Fruit fly (Drosophila melanogaster) whole organism, embryonic: Measurements from ENCODE around the gene CG43354.

Experiments
- CG10543 ChIP-seq: fragments of 200-800 bp; sonication (Bioruptor generic); optimal IDR thresholded peaks from 3 replicates; lab custom pipeline; 2017; ENCODE audit warnings: missing biosample characterization, mild to moderate bottlenecking, missing genetic modification characterization, moderate library complexity
- CG12391 ChIP-seq: fragments of 200-800 bp; sonication (Bioruptor generic); optimal IDR thresholded peaks from 3 replicates; lab custom pipeline; 2018; ENCODE audit warnings: missing biosample characterization, mild to moderate bottlenecking, missing genetic modification characterization, moderate library complexity
- CG2889 ChIP-seq: fragments of 200-800 bp; sonication (Bioruptor generic); IDR thresholded peaks from 3 replicates; pipeline ENCODE4 v1.3.6; 2022; ENCODE audit warnings: missing biosample characterization, missing genetic modification characterization
- CG31388 ChIP-seq: fragments of 200-800 bp; sonication (Bioruptor generic); optimal IDR thresholded peaks from 2 replicates; lab custom pipeline; 2016; ENCODE audit warnings: missing biosample characterization, missing genetic modification characterization
- CG3281 ChIP-seq: fragments of 200-800 bp; sonication (Bioruptor generic); optimal IDR thresholded peaks from 3 replicates; lab custom pipeline; 2017; ENCODE audit warnings: missing biosample characterization, mild to moderate bottlenecking, missing genetic modification characterization
- CG34224 ChIP-seq: fragments of 200-800 bp; sonication (Bioruptor generic); IDR thresholded peaks from 3 replicates; pipeline ENCODE4 v1.3.6; 2022; ENCODE audit warnings: missing biosample characterization, missing genetic modification characterization; ENCODE audit not compliant: partially characterized antibody
- CG43689 ChIP-seq: fragments of 200-800 bp; sonication (Bioruptor generic); IDR thresholded peaks from 2 replicates; pipeline ENCODE4 v1.3.6; 2022; ENCODE audit warnings: missing biosample characterization, missing genetic modification characterization
- CG4424 ChIP-seq: fragments of 200-800 bp; sonication (Bioruptor generic); optimal IDR thresholded peaks from 3 replicates; lab custom pipeline; 2016; ENCODE audit warnings: missing biosample characterization, missing genetic modification characterization
- CG6765 ChIP-seq: fragments of 200-800 bp; sonication (Bioruptor generic); optimal IDR thresholded peaks from 3 replicates; lab custom pipeline; 2017; ENCODE audit warnings: missing biosample characterization, mild to moderate bottlenecking, missing genetic modification characterization
- CG7745 ChIP-seq: fragments of 200-800 bp; sonication (Bioruptor generic); optimal IDR thresholded peaks from 2 replicates; lab custom pipeline; 2018; ENCODE audit warnings: missing biosample characterization, mild to moderate bottlenecking, missing genetic modification characterization, moderate library complexity
- CG8290 ChIP-seq, 3 experiments: fragments of 200-800 bp; sonication (Bioruptor generic); optimal IDR thresholded peaks; 2 replicates each; lab custom pipeline; 2016 to 2019; ENCODE audit warnings: missing biosample characterization in 3 of 3, missing genetic modification characterization in 3 of 3, mild to moderate bottlenecking in 2 of 3, moderate library complexity in 1 of 3
- CG8359 ChIP-seq: fragments of 200-800 bp; sonication (Bioruptor generic); optimal IDR thresholded peaks from 2 replicates; lab custom pipeline; 2017; ENCODE audit warnings: missing biosample characterization, mild to moderate bottlenecking, missing genetic modification characterization, borderline replicate concordance
- Camta ChIP-seq: fragments of 200-800 bp; sonication (Bioruptor generic); optimal IDR thresholded peaks from 2 replicates; lab custom pipeline; 2016; ENCODE audit warnings: missing biosample characterization, missing genetic modification characterization
- Chrac-16 ChIP-seq: fragments of 200-800 bp; sonication (Bioruptor generic); optimal IDR thresholded peaks from 3 replicates; lab custom pipeline; 2016; ENCODE audit warnings: missing biosample characterization, missing genetic modification characterization
- Gug ChIP-seq: fragments of 200-800 bp; sonication (Bioruptor generic); IDR thresholded peaks from 4 replicates; pipeline ENCODE4 v1.3.6; 2022; ENCODE audit warnings: missing biosample characterization, missing genetic modification characterization
- H15 ChIP-seq: fragments of 200-800 bp; sonication (Bioruptor generic); IDR thresholded peaks from 3 replicates; pipeline ENCODE4 v1.3.6; 2022; ENCODE audit warnings: missing biosample characterization, missing genetic modification characterization
- HmgD ChIP-seq: fragments of 200-800 bp; sonication (Bioruptor generic); optimal IDR thresholded peaks from 3 replicates; lab custom pipeline; 2016; ENCODE audit warnings: missing biosample characterization, missing genetic modification characterization
- HmgZ ChIP-seq: fragments of 200-800 bp; sonication (Bioruptor generic); optimal IDR thresholded peaks from 2 replicates; lab custom pipeline; 2018; ENCODE audit warnings: missing biosample characterization, mild to moderate bottlenecking, missing genetic modification characterization
- Hr3 ChIP-seq: fragments of 200-800 bp; sonication (Bioruptor generic); optimal IDR thresholded peaks from 3 replicates; lab custom pipeline; 2016; ENCODE audit warnings: missing biosample characterization, missing genetic modification characterization
- Hr78 ChIP-seq, 2 experiments: fragments of 200-800 bp in 1 of 2; fragments of >200 bp in 1 of 2; sonication (Bioruptor generic) in 1 of 2; optimal IDR thresholded peaks; 2 replicates each; lab custom pipeline; 2017 to 2019; ENCODE audit warnings: missing biosample characterization in 2 of 2, missing genetic modification characterization in 2 of 2, mild to moderate bottlenecking in 1 of 2, moderate library complexity in 1 of 2
- Lpt ChIP-seq: fragments of >200 bp; optimal IDR thresholded peaks from 2 replicates; lab custom pipeline; 2018; ENCODE audit warnings: missing biosample characterization, missing genetic modification characterization
- MTF-1 ChIP-seq: fragments of 200-800 bp; sonication (Bioruptor generic); optimal IDR thresholded peaks from 2 replicates; lab custom pipeline; 2018; ENCODE audit warnings: missing biosample characterization, mild to moderate bottlenecking, missing genetic modification characterization, borderline replicate concordance
- NK7.1 ChIP-seq: fragments of 200-800 bp; sonication (Bioruptor generic); optimal IDR thresholded peaks from 3 replicates; lab custom pipeline; 2016; ENCODE audit warnings: missing biosample characterization, missing genetic modification characterization
- Oaz ChIP-seq: fragments of 200-800 bp; sonication (Bioruptor generic); IDR thresholded peaks from 2 replicates; pipeline ENCODE4 v1.3.6; 2022; ENCODE audit warnings: missing biosample characterization, missing genetic modification characterization
- Poxn ChIP-seq: fragments of 200-800 bp; sonication (Bioruptor generic); IDR thresholded peaks from 2 replicates; pipeline ENCODE4 v1.3.6; 2022; ENCODE audit warnings: missing biosample characterization, missing genetic modification characterization
- Sox102F ChIP-seq: fragments of 200-800 bp; sonication (Bioruptor generic); optimal IDR thresholded peaks from 2 replicates; lab custom pipeline; 2018; ENCODE audit warnings: missing biosample characterization, mild to moderate bottlenecking, missing genetic modification characterization, moderate library complexity
- Taf1 ChIP-seq: fragments of 200-800 bp; sonication (Bioruptor generic); IDR thresholded peaks from 2 replicates; pipeline ENCODE4 v1.3.6; 2022; ENCODE audit warnings: missing biosample characterization, missing genetic modification characterization
- Xrp1 ChIP-seq: fragments of 200-800 bp; sonication (Bioruptor generic); IDR thresholded peaks from 2 replicates; pipeline ENCODE4 v1.3.6; 2022; ENCODE audit warnings: missing biosample characterization, missing genetic modification characterization
- ac ChIP-seq: fragments of 200-800 bp; sonication (Bioruptor generic); optimal IDR thresholded peaks from 3 replicates; lab custom pipeline; 2017; ENCODE audit warnings: missing biosample characterization, mild to moderate bottlenecking, missing genetic modification characterization
- al ChIP-seq: fragments of 200-800 bp; sonication (Bioruptor generic); IDR thresholded peaks from 2 replicates; pipeline ENCODE4 v1.3.6; 2022; ENCODE audit warnings: missing biosample characterization, missing genetic modification characterization
- corto ChIP-seq: fragments of 200-800 bp; sonication (Bioruptor generic); optimal IDR thresholded peaks from 2 replicates; lab custom pipeline; 2016; ENCODE audit warnings: missing biosample characterization, mild to moderate bottlenecking, missing genetic modification characterization, moderate library complexity
- crp ChIP-seq, 2 experiments: fragments of 200-800 bp; sonication (Bioruptor generic); optimal IDR thresholded peaks; 2 replicates in 1 of 2; 3 replicates in 1 of 2; lab custom pipeline; 2017; ENCODE audit warnings: missing biosample characterization in 2 of 2, missing genetic modification characterization in 2 of 2, mild to moderate bottlenecking in 1 of 2, moderate library complexity in 1 of 2
- disco-r ChIP-seq: fragments of 200-800 bp; sonication (Bioruptor generic); optimal IDR thresholded peaks from 2 replicates; lab custom pipeline; 2016; ENCODE audit warnings: missing biosample characterization, missing genetic modification characterization
- dm ChIP-seq: fragments of 200-800 bp; sonication (Bioruptor generic); optimal IDR thresholded peaks from 3 replicates; lab custom pipeline; 2016; ENCODE audit warnings: missing biosample characterization, missing genetic modification characterization
- eve ChIP-seq, 2 experiments: fragments of >200 bp; optimal IDR thresholded peaks; 2 replicates each; lab custom pipeline; 2017; ENCODE audit warnings: missing biosample characterization in 2 of 2, missing genetic modification characterization in 2 of 2
- her ChIP-seq: fragments of 200-800 bp; sonication (Bioruptor generic); optimal IDR thresholded peaks from 2 replicates; lab custom pipeline; 2016; ENCODE audit warnings: missing biosample characterization, missing genetic modification characterization
- ind ChIP-seq: fragments of 200-800 bp; sonication (Bioruptor generic); optimal IDR thresholded peaks from 3 replicates; lab custom pipeline; 2016; ENCODE audit warnings: missing biosample characterization, missing genetic modification characterization
- jigr1 ChIP-seq: fragments of 200-800 bp; sonication (Bioruptor generic); IDR thresholded peaks from 3 replicates; pipeline ENCODE4 v1.3.6; 2022; ENCODE audit warnings: missing biosample characterization, missing genetic modification characterization
- ken ChIP-seq: fragments of 200-800 bp; sonication (Bioruptor generic); IDR thresholded peaks from 3 replicates; pipeline ENCODE4 v1.3.6; 2022; ENCODE audit warnings: missing biosample characterization, missing genetic modification characterization
- maf-S ChIP-seq: fragments of 200-800 bp; sonication (Bioruptor generic); optimal IDR thresholded peaks from 2 replicates; lab custom pipeline; 2016; ENCODE audit warnings: missing biosample characterization, missing genetic modification characterization
- nerfin-2 ChIP-seq: fragments of 200-800 bp; sonication (Bioruptor generic); IDR thresholded peaks from 2 replicates; pipeline ENCODE4 v1.3.6; 2022; ENCODE audit warnings: missing biosample characterization, missing genetic modification characterization; ENCODE audit not compliant: partially characterized antibody
- org-1 ChIP-seq: fragments of 200-800 bp; sonication (Bioruptor generic); optimal IDR thresholded peaks from 2 replicates; lab custom pipeline; 2017; ENCODE audit warnings: missing biosample characterization, missing genetic modification characterization
- rib ChIP-seq: fragments of 200-800 bp; sonication (Bioruptor generic); IDR thresholded peaks from 2 replicates; pipeline ENCODE4 v1.3.6; 2022; ENCODE audit warnings: missing biosample characterization, missing genetic modification characterization
- sens-2 ChIP-seq: fragments of 200-800 bp; sonication (Bioruptor generic); IDR thresholded peaks from 2 replicates; pipeline ENCODE4 v1.3.6; 2022; ENCODE audit warnings: missing biosample characterization, missing genetic modification characterization
- slbo ChIP-seq: fragments of 200-800 bp; sonication (Bioruptor generic); IDR thresholded peaks from 2 replicates; pipeline ENCODE4 v1.3.6; 2022; ENCODE audit warnings: missing biosample characterization, missing genetic modification characterization
- slou ChIP-seq: fragments of 200-800 bp; sonication (Bioruptor generic); optimal IDR thresholded peaks from 3 replicates; lab custom pipeline; 2016; ENCODE audit warnings: missing biosample characterization, missing genetic modification characterization
- tna ChIP-seq: fragments of 200-800 bp; sonication (Bioruptor generic); IDR thresholded peaks from 2 replicates; pipeline ENCODE4 v1.3.6; 2022; ENCODE audit warnings: missing biosample characterization, missing genetic modification characterization; ENCODE audit not compliant: partially characterized antibody
- unpg ChIP-seq: fragments of 200-800 bp; sonication (Bioruptor generic); optimal IDR thresholded peaks from 3 replicates; lab custom pipeline; 2018; ENCODE audit warnings: missing biosample characterization, mild to moderate bottlenecking, missing genetic modification characterization, moderate library complexity
- z ChIP-seq: fragments of 200-800 bp; sonication (Bioruptor generic); IDR thresholded peaks from 3 replicates; pipeline ENCODE4 v1.3.6; 2022; ENCODE audit warnings: missing biosample characterization, missing genetic modification characterization

CG43354 gene

DNA sequence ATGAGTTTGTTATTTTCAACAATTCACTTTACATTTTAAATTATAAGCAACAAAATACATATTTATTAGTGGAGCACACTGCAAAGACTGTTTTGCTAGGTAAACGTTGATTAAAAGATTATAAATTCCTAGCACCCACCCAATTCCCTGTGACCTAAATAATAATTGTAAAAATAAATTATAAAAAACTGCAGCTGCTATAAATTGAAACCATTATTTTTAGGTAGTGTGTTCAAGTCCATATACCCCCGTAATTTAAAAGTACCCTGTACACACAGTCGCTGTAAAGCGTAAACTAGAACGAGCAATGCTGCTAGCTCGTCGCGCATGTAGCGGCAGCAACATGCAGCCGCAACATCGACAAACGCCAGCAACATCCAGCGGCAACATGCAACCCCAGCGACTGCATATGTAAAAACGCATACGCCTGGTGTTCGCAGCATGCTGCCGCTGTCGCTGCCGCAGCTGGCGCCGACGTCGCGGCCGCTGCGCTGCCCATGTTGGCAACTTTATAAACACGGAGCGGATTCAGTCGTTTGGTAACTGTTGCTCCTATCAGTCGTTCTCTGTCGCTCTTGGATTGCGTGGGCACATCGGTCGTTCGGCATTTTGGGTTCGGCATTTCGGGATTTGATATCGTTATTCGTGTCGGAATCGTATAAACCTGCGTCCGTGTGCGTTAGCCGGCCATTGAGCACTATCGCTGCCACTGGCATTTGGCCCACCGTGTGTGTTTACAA, 10.5 kb upstream of the CG43354 start, which contains the start of gene Fas3 (continued):
- TF ChIP-seq CG34224 (GFP tag; lab: Robert Waterston, UW) (peak; percentile 68; the same call in 2 of the 3 replicates), CG10543 (no peak), ind (no peak), CG4424 (GFP tag; lab: Kevin White, UChicago) (peak; percentile 44), ac (GFP tag; lab: Kevin White, UChicago) (peak; percentile 5), Lpt (no peak), corto (no peak), CG8290 (GFP tag; optimal IDR thresholded peaks at IDR 0.05; lab: Kevin White, UChicago) (peak; percentile 31), CG8290 (tag; optimal IDR thresholded peaks at IDR 0.05; lab: Kevin White, UChicago) (peak in 1 of 2 experiments; percentile 81), tna (GFP tag; lab: Robert Waterston, UW) (no peak), rib (GFP tag; lab: Robert Waterston, UW) (0 out of 2 replicates have a peak, but pooled peaks have one; percentile 19), CG7745 (no peak), eve (GFP tag; optimal IDR thresholded peaks at IDR 0.05; lab: Kevin White, UChicago) (no peak), dm (GFP tag; lab: Kevin White, UChicago) (no peak), Chrac-16 (GFP tag; lab: Kevin White, UChicago) (no peak), Gug (GFP tag; lab: Robert Waterston, UW) (no peak), org-1 (GFP tag; lab: Kevin White, UChicago) (peak; percentile 17), HmgD (GFP tag; lab: Kevin White, UChicago) (no peak), crp (GFP tag; optimal IDR thresholded peaks at IDR 0.05; lab: Kevin White, UChicago) (no peak), CG31388 (GFP tag; lab: Kevin White, UChicago) (no peak), Camta (no peak), sens-2 (GFP tag; lab: Robert Waterston, UW) (0 out of 2 replicates have a peak, but pooled peaks have one; percentile 7), jigr1 (GFP tag; lab: Robert Waterston, UW) (no peak), Oaz (GFP tag; lab: Robert Waterston, UW) (no peak), CG2889 (no peak), slbo (0 out of 2 replicates have a peak, but pooled peaks have one; percentile 7), nerfin-2 (GFP tag; lab: Robert Waterston, UW) (no peak), CG43689 (no peak), unpg (GFP tag; lab: Kevin White, UChicago) (peak; percentile 25), her (GFP tag; lab: Kevin White, UChicago) (peak; percentile 57), Poxn (GFP tag; lab: Robert Waterston, UW) (no peak), al (GFP tag; lab: Robert Waterston, UW) (no peak), Sox102F (GFP tag; lab: Kevin White, UChicago) (peak; percentile 42), Taf1 (GFP tag; lab: Robert Waterston, UW) (no peak), Hr78 (GFP tag; optimal IDR thresholded peaks at IDR 0.05; lab: Kevin White, UChicago) (peak in 1 of 2 experiments; percentile 20), CG12391 (tag; lab: Kevin White, UChicago) (no peak), Hr3 (no peak), Xrp1 (GFP tag; lab: Robert Waterston, UW) (no peak), CG8359 (GFP tag; lab: Kevin White, UChicago) (no peak), HmgZ (tag; lab: Kevin White, UChicago) (peak; percentile 47), disco-r (peak; percentile 38), NK7.1 (GFP tag; lab: Kevin White, UChicago) (no peak), z (GFP tag; lab: Robert Waterston, UW) (peak; percentile 71), slou (GFP tag; lab: Kevin White, UChicago) (no peak), maf-S (no peak), ken (no peak), MTF-1 (GFP tag; lab: Kevin White, UChicago) (peak; percentile 34), CG3281 (GFP tag; lab: Kevin White, UChicago) (peak; percentile 37), CG6765 (no peak), H15 (GFP tag; lab: Robert Waterston, UW) (no peak)
